Fruit fly (Drosophila melanogaster): ENCODE data around the gene Nup58.

Nup58 gene

dm6 chr3R:19632685-19633116 lies 12.1 kb upstream of the Nup58 start, which contains the start of gene CG6231:
TSS of gene CG6231 (minus strand) at chr3R:19632718.
- TF ChIP-seq CG4496 (GFP tag; IDR thresholded peaks at IDR 0.05) (no peak), CG8159 (tag; optimal IDR thresholded peaks at IDR 0.05) (no peak), CG17806 (tag; optimal IDR thresholded peaks at IDR 0.05) (no peak), CG32121 (GFP tag; IDR thresholded peaks at IDR 0.05) (0 out of 2 replicates have a peak, but pooled peaks have one; percentile 42), CG34367 (tag; optimal IDR thresholded peaks at IDR 0.05) (no peak), CG12605 (GFP tag; IDR thresholded peaks at IDR 0.05) (no peak; the same call in 1 of the 2 replicates), CG13204 (GFP tag; optimal IDR thresholded peaks at IDR 0.05) (peak; percentile 92)

DNA sequence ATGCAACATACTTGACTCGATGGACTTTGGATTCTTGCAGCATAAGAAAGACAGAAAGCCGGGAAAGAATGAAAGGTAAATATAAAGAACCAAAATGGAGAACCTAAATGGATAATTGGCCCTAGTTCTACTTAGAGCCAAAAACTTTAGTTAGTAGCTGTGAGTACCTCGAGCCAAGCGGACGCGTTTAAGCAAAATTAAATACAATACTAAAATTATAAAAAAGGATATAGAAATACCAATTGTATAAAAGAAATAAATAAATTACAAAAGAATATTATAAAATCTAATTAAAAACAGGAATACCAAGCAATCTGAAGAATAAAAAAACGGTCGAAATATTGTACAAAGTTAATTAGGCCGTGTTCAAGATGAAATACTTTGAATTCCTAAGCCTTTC lies 10.2 kb upstream of the Nup58 start, which contains the start of gene CG34138:
Gene CG34138 (plus strand): TSS at position 301 of the 400 bp plus-strand sequence.
- TF ChIP-seq CG13204 (GFP tag; optimal IDR thresholded peaks at IDR 0.05) (no peak), D1 (tag; optimal IDR thresholded peaks at IDR 0.05) (no peak), CG8159 (tag; optimal IDR thresholded peaks at IDR 0.05) (no peak)

- TF ChIP-seq CG32121 (GFP tag; IDR thresholded peaks at IDR 0.05) (no peak), CG8301 (tag; optimal IDR thresholded peaks at IDR 0.05) (no peak), EcR (GFP tag; optimal IDR thresholded peaks at IDR 0.05) (no peak), Pif1B (GFP tag; optimal IDR thresholded peaks at IDR 0.05) (no peak), gl (tag; optimal IDR thresholded peaks at IDR 0.05) (no peak), CG17806 (tag; optimal IDR thresholded peaks at IDR 0.05) (no peak), Ets98B (GFP tag; IDR thresholded peaks at IDR 0.05) (no peak), CG13204 (GFP tag; optimal IDR thresholded peaks at IDR 0.05) (no peak), CG4496 (GFP tag; IDR thresholded peaks at IDR 0.05) (no peak), CG34367 (tag; optimal IDR thresholded peaks at IDR 0.05) (no peak), CG10348 (GFP tag; IDR thresholded peaks at IDR 0.05) (no peak), CG9948 (tag; optimal IDR thresholded peaks at IDR 0.05) (no peak), CG12605 (GFP tag; IDR thresholded peaks at IDR 0.05) (no peak)
Observed at dm6 chr3R:19638004-19638403, 6.8 kb upstream of the Nup58 start.

- TF ChIP-seq CG10348 (GFP tag; IDR thresholded peaks at IDR 0.05) (no peak), EcR (GFP tag; optimal IDR thresholded peaks at IDR 0.05) (peak; percentile 77), gl (tag; optimal IDR thresholded peaks at IDR 0.05) (no peak), CG17806 (tag; optimal IDR thresholded peaks at IDR 0.05) (no peak), CG14655 (GFP tag; optimal IDR thresholded peaks at IDR 0.05) (no peak), CG15710 (tag; optimal IDR thresholded peaks at IDR 0.05) (no peak), CG4496 (GFP tag; IDR thresholded peaks at IDR 0.05) (peak; percentile 75), CG32121 (GFP tag; IDR thresholded peaks at IDR 0.05) (peak; percentile 40; the same call in 1 of the 2 replicates), Pif1B (GFP tag; optimal IDR thresholded peaks at IDR 0.05) (no peak), Snoo (tag; optimal IDR thresholded peaks at IDR 0.05) (no peak), CG12605 (GFP tag; IDR thresholded peaks at IDR 0.05) (peak; percentile 30; the same call in 1 of the 2 replicates), CG13204 (GFP tag; optimal IDR thresholded peaks at IDR 0.05) (peak; percentile 17), CG9948 (tag; optimal IDR thresholded peaks at IDR 0.05) (no peak), CG8301 (tag; optimal IDR thresholded peaks at IDR 0.05) (no peak)
Observed at dm6 chr3R:19641058-19641457, 3.8 kb upstream of the Nup58 start.

dm6 chr3R:19641498-19642065 lies 3.2 kb upstream of the Nup58 start:
- TF ChIP-seq CG13204 (GFP tag; optimal IDR thresholded peaks at IDR 0.05) (peak; percentile 3), fd96Ca (GFP tag; IDR thresholded peaks at IDR 0.05) (no peak), CG32121 (GFP tag; IDR thresholded peaks at IDR 0.05) (peak; percentile 88), EcR (GFP tag; optimal IDR thresholded peaks at IDR 0.05) (no peak), CG14655 (GFP tag; optimal IDR thresholded peaks at IDR 0.05) (peak; percentile 83), CG12605 (GFP tag; IDR thresholded peaks at IDR 0.05) (peak; percentile 92), Pif1B (GFP tag; optimal IDR thresholded peaks at IDR 0.05) (peak; percentile 69), Ets98B (GFP tag; IDR thresholded peaks at IDR 0.05) (peak; percentile 94), CG4496 (GFP tag; IDR thresholded peaks at IDR 0.05) (peak; percentile 96), CG9948 (tag; optimal IDR thresholded peaks at IDR 0.05) (peak; percentile 75), CG8301 (tag; optimal IDR thresholded peaks at IDR 0.05) (peak; percentile 78), CG8159 (tag; optimal IDR thresholded peaks at IDR 0.05) (peak; percentile 79), Snoo (tag; optimal IDR thresholded peaks at IDR 0.05) (peak; percentile 57), CG34367 (tag; optimal IDR thresholded peaks at IDR 0.05) (peak; percentile 68), CG17806 (tag; optimal IDR thresholded peaks at IDR 0.05) (peak; percentile 80), Pif1A (GFP tag; optimal IDR thresholded peaks at IDR 0.05) (peak; percentile 57), CG15710 (tag; optimal IDR thresholded peaks at IDR 0.05) (peak; percentile 75), gl (tag; optimal IDR thresholded peaks at IDR 0.05) (peak; percentile 57), D1 (tag; optimal IDR thresholded peaks at IDR 0.05) (no peak), CG10348 (GFP tag; IDR thresholded peaks at IDR 0.05) (no peak), rn (GFP tag; IDR thresholded peaks at IDR 0.05) (peak; percentile 69; the same call in 1 of the 2 replicates)

dm6 chr3R:19642092-19642892 lies 2.5 kb upstream of the Nup58 start, which contains the start of gene subdued:
TSS of gene subdued (minus strand) at chr3R:19642722.
- TF ChIP-seq CG12605 (GFP tag; IDR thresholded peaks at IDR 0.05) (0 out of 2 replicates have a peak, but pooled peaks have one; percentile 29), CG4496 (GFP tag; IDR thresholded peaks at IDR 0.05) (0 out of 3 replicates have a peak, but pooled peaks have one; percentile 23), CG9948 (tag; optimal IDR thresholded peaks at IDR 0.05) (no peak), Snoo (tag; optimal IDR thresholded peaks at IDR 0.05) (no peak), CG32121 (GFP tag; IDR thresholded peaks at IDR 0.05) (0 out of 2 replicates have a peak, but pooled peaks have one; percentile 11), CG8159 (tag; optimal IDR thresholded peaks at IDR 0.05) (no peak), CG13204 (GFP tag; optimal IDR thresholded peaks at IDR 0.05) (peak; percentile 7), Ets98B (GFP tag; IDR thresholded peaks at IDR 0.05) (no peak; the same call in 1 of the 2 replicates)
